Worm (Caenorhabditis elegans): ENCODE measurements around the gene mig-32.

Gene mig-32

DNA sequence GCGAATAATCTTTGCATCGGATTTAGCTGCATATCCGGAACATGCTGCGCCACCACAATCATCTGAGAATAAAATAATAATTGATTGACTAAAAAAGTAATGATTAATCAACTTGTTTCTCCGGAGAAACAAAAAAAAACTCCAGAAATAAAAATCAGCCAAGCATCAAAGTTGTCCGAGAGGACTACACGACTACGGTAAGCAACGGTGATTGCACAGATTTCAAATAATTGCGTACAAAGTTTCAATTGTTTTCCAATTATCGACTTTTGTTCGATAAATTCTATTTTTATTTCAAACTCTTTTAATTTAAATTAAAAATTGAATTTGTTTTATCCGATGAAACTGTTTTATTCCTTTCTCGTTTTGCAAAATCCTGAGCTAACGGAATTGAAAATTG lies 1.4 kb upstream of the mig-32 start, which contains the start of gene cpsf-4:
cpsf-4 (minus strand) TSS at position 62 of the 400 bp plus-strand sequence.
- TF ChIP-seq ceh-30 (tag; optimal IDR thresholded peaks at IDR 0.05) (no peak), zip-5 (tag; optimal IDR thresholded peaks at IDR 0.05) (no peak), ceh-48 (tag; optimal IDR thresholded peaks at IDR 0.05) (no peak), K02D7.2 (tag; optimal IDR thresholded peaks at IDR 0.05) (no peak), lim-6 (tag; optimal IDR thresholded peaks at IDR 0.05) (no peak), tbx-2 (tag; optimal IDR thresholded peaks at IDR 0.05) (no peak), ceh-31 (tag; optimal IDR thresholded peaks at IDR 0.05) (no peak), sox-4 (tag; optimal IDR thresholded peaks at IDR 0.05) (no peak), hlh-15 (tag; optimal IDR thresholded peaks at IDR 0.05) (no peak), sox-2 (GFP tag; IDR thresholded peaks at IDR 0.05) (no peak), hlh-6 (tag; optimal IDR thresholded peaks at IDR 0.05) (no peak), gmeb-2 (tag; optimal IDR thresholded peaks at IDR 0.05) (no peak), pat-9 (tag; optimal IDR thresholded peaks at IDR 0.05) (no peak), ceh-2 (tag; optimal IDR thresholded peaks at IDR 0.05) (no peak), ztf-16 (tag; optimal IDR thresholded peaks at IDR 0.05) (no peak), fkh-10 (GFP tag; optimal IDR thresholded peaks at IDR 0.05) (no peak), pag-3 (tag; optimal IDR thresholded peaks at IDR 0.05; ENCODE audit: borderline replicate concordance) (no peak), fax-1 (tag; optimal IDR thresholded peaks at IDR 0.05) (no peak), elt-2 (tag; optimal IDR thresholded peaks at IDR 0.05) (no peak)

- TF ChIP-seq ceh-18 (tag; optimal IDR thresholded peaks at IDR 0.05) (no peak), F13H6.1 (tag; optimal IDR thresholded peaks at IDR 0.05) (no peak), odd-2 (tag; optimal IDR thresholded peaks at IDR 0.05) (no peak), ceh-9 (tag; optimal IDR thresholded peaks at IDR 0.05) (no peak), hlh-30 (tag; optimal IDR thresholded peaks at IDR 0.05; ENCODE audit: insufficient read depth) (no peak), ceh-34 (tag; optimal IDR thresholded peaks at IDR 0.05) (no peak), C38D4.7 (GFP tag; optimal IDR thresholded peaks at IDR 0.05) (no peak), ttx-3 (tag; optimal IDR thresholded peaks at IDR 0.05) (no peak), gmeb-2 (tag; optimal IDR thresholded peaks at IDR 0.05) (no peak), nhr-232 (tag; optimal IDR thresholded peaks at IDR 0.05) (no peak), lin-11 (tag; optimal IDR thresholded peaks at IDR 0.05) (no peak), unc-55 (GFP tag; optimal IDR thresholded peaks at IDR 0.05) (no peak), ceh-48 (tag; optimal IDR thresholded peaks at IDR 0.05) (no peak)
Measured at ce11 chrIV:12089551-12089950, 2.5 kb downstream of the mig-32 start, which contains the start of gene F11A10.6. Gene F11A10.6 (minus strand): TSS chrIV:12089651.

DNA sequence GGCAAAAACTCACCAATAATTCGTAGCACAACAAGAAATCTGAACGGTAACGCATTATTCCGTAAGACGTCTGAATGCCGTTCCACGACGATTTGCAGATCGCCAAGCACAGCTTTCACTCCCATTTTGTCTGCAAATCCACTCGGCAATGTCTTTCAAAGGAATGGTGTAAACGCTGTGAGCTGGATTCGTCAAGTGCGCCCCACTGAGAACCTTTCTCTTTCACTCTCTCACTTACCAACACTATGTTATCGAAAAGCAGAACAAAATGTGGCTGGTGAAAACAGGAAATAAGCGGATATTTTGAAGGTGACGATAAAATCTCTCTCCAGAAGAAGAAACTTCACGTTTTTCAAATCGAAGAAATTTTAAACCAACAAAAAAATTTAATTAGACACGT lies 3.1 kb downstream of the mig-32 start:
- TF ChIP-seq ttx-3 (tag; optimal IDR thresholded peaks at IDR 0.05): no peak
- TF ChIP-seq ceh-31 (tag; optimal IDR thresholded peaks at IDR 0.05): peak; percentile 35
- TF ChIP-seq sdc-2 (tag; optimal IDR thresholded peaks at IDR 0.05): no peak
- no peak for TF ChIP-seq odd-2 (tag; optimal IDR thresholded peaks at IDR 0.05)
- no peak for TF ChIP-seq C38D4.7 (GFP tag; optimal IDR thresholded peaks at IDR 0.05)
- peak; percentile 73 for TF ChIP-seq ama-1 (optimal IDR thresholded peaks at IDR 0.05)
- peak; percentile 52 for TF ChIP-seq nfya-1 (tag; optimal IDR thresholded peaks at IDR 0.05)
- no peak for TF ChIP-seq gmeb-2 (tag; optimal IDR thresholded peaks at IDR 0.05)
- no peak for TF ChIP-seq nhr-232 (tag; optimal IDR thresholded peaks at IDR 0.05)
- no peak for TF ChIP-seq hlh-13 (GFP tag; optimal IDR thresholded peaks at IDR 0.05)
- TF ChIP-seq pat-9 (tag; optimal IDR thresholded peaks at IDR 0.05): no peak
- no peak for TF ChIP-seq ahr-1 (tag; optimal IDR thresholded peaks at IDR 0.05)
- TF ChIP-seq ceh-18 (tag; optimal IDR thresholded peaks at IDR 0.05): no peak

ce11 chrIV:12086498-12086897 lies 5.5 kb downstream of the mig-32 start:
- TF ChIP-seq tbx-7 (tag; optimal IDR thresholded peaks at IDR 0.05): no peak
- TF ChIP-seq ets-4 (tag; optimal IDR thresholded peaks at IDR 0.05): no peak
- TF ChIP-seq ceh-18 (tag; optimal IDR thresholded peaks at IDR 0.05): peak; percentile 19
- TF ChIP-seq ahr-1 (tag; optimal IDR thresholded peaks at IDR 0.05): no peak
- peak; percentile 30 for TF ChIP-seq syd-9 (tag; optimal IDR thresholded peaks at IDR 0.05)
- TF ChIP-seq unc-55 (GFP tag; optimal IDR thresholded peaks at IDR 0.05): no peak
- TF ChIP-seq ceh-14 (tag; optimal IDR thresholded peaks at IDR 0.05): peak; percentile 28
- TF ChIP-seq pat-9 (tag; optimal IDR thresholded peaks at IDR 0.05): peak; percentile 76
- TF ChIP-seq pros-1 (tag; optimal IDR thresholded peaks at IDR 0.05): no peak
- peak; percentile 23 for TF ChIP-seq ceh-31 (tag; optimal IDR thresholded peaks at IDR 0.05)
- peak; percentile 7 for TF ChIP-seq Y22D7AL.16 (tag; optimal IDR thresholded peaks at IDR 0.05)
- no peak for TF ChIP-seq C38D4.7 (GFP tag; optimal IDR thresholded peaks at IDR 0.05)
- no peak for TF ChIP-seq ceh-45 (GFP tag; IDR thresholded peaks at IDR 0.05)
- TF ChIP-seq che-1 (tag; optimal IDR thresholded peaks at IDR 0.05): peak; percentile 49
- TF ChIP-seq madf-2 (tag; optimal IDR thresholded peaks at IDR 0.05): peak; percentile 55
- TF ChIP-seq ceh-48 (tag; optimal IDR thresholded peaks at IDR 0.05): peak; percentile 36
- TF ChIP-seq pha-2 (tag; optimal IDR thresholded peaks at IDR 0.05): peak; percentile 60
- TF ChIP-seq nhr-11 (tag; optimal IDR thresholded peaks at IDR 0.05): no peak
- no peak for TF ChIP-seq ceh-9 (tag; optimal IDR thresholded peaks at IDR 0.05)
- no peak for TF ChIP-seq unc-3 (GFP tag; conservative IDR thresholded peaks at IDR 0.05)
- peak; percentile 4 for TF ChIP-seq unc-3 (tag; optimal IDR thresholded peaks at IDR 0.05)
